Fruit fly (Drosophila melanogaster) Kc167 (cell line): Measurements from ENCODE around the gene mRpL10.

Experiments used
- Sin3A ChIP-seq: fragments of >200 bp; optimal IDR thresholded peaks from 2 replicates; lab custom pipeline; 2018; ENCODE audit warnings: missing external identifiers
- h ChIP-seq: fragments of >200 bp; optimal IDR thresholded peaks from 3 replicates; lab custom pipeline; 2018; ENCODE audit warnings: missing external identifiers
- insv ChIP-seq: fragments of >200 bp; optimal IDR thresholded peaks from 3 replicates; lab custom pipeline; 2018; ENCODE audit warnings: missing external identifiers
- psq ChIP-seq: fragments of >200 bp; optimal IDR thresholded peaks from 2 replicates; lab custom pipeline; 2017; ENCODE audit warnings: missing external identifiers
- ttk ChIP-seq: sonication (Bioruptor generic); optimal IDR thresholded peaks from 2 replicates; lab custom pipeline; 2017; ENCODE audit warnings: missing external identifiers

DNA sequence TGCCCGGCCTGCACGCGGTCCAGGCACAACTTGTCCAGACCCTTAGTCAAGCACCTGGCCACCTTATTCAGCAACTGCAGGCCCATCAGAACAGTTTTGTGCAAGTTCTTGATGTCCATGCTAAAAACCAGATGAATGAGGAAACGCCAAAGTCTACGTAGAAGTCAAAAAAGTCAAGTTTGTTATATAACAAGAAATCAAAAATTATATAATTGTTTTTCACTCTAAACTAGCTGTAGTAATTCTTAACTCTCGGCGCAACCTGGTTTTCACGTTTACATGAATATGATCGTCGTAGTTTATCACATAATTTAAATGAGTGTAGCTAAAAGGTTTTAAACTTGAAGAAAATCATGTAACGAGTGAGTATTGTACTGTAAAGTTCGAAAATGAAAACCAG lies 978 bp downstream of the mRpL10 start:
- TF ChIP-seq Sin3A (lab: Kevin White, UChicago): no peak
- TF ChIP-seq h (lab: Kevin White, UChicago): no peak
- no peak for TF ChIP-seq ttk (lab: Kevin White, UChicago)
- no peak for TF ChIP-seq psq
- no peak for TF ChIP-seq insv (lab: Kevin White, UChicago)
